Worm (Caenorhabditis elegans) whole organism, L3 larva: Measurements from ENCODE around the gene nhr-93.

Experiments used
- jun-1 ChIP-seq: fragments of 150-350 bp; optimal IDR thresholded peaks from 2 replicates; lab custom pipeline; 2014; ENCODE audit warnings: missing biosample characterization, missing genetic modification reagents, missing genetic modification characterization
- nhr-25 ChIP-seq: sonication (generic microtip); optimal IDR thresholded peaks from 2 replicates; lab custom pipeline; 2017; ENCODE audit warnings: missing biosample characterization, missing genetic modification characterization
- nhr-77 ChIP-seq: fragments of 150-350 bp; optimal IDR thresholded peaks from 2 replicates; lab custom pipeline; 2014; ENCODE audit warnings: missing biosample characterization, missing genetic modification characterization

DNA sequence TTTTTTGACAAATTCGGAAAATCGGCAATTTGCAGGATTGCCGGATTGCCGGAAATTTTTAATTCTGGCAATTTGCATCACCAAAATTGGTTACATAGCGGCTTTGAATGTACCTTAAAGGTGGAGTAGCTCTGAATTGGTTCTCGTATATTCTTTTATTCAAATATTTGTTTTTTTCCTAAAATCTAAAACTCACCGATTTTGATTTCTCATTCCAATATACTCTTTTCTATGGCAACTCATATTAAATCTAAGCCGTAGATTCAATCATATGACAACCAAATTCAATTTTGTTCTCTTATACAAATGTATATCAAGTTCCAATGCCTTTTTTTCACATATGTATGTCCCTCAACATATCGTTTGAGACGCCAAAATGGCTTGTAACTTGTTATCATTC, 11.3 kb upstream of the nhr-93 start, which contains the start of gene sri-21:
- TF ChIP-seq nhr-25: no peak
- no peak for TF ChIP-seq nhr-77 (tag; lab: Kevin White, UChicago)
- TF ChIP-seq jun-1 (tag; lab: Kevin White, UChicago): no peak
